Worm (Caenorhabditis elegans): ENCODE data around the gene plp-1.
A peak's percentile ranks its signal among the peaks of the same experiment; 100 is the strongest.

- TF ChIP-seq pha-4 (tag; optimal IDR thresholded peaks at IDR 0.05) (no peak), tbp1 (GFP tag; optimal IDR thresholded peaks at IDR 0.05) (peak; percentile 26), unc-62 (GFP tag; optimal IDR thresholded peaks at IDR 0.05) (no peak), somi-1 (GFP tag; optimal IDR thresholded peaks at IDR 0.05) (no peak), F55B11.4 (tag; optimal IDR thresholded peaks at IDR 0.05; ENCODE audit: borderline replicate concordance, insufficient read depth) (no peak)
These were observed 21.1 kb downstream of the plp-1 start, which contains the start of gene nrde-4 for ce11 chrIV:7654212-7654778.

Data from whole organism, young adult.